Worm (Caenorhabditis elegans): ENCODE results near the gene oct-2.

- TF ChIP-seq flt-1 (GFP tag; IDR thresholded peaks at IDR 0.05) (no peak), cog-1 (tag; optimal IDR thresholded peaks at IDR 0.05) (no peak)
These were observed 38.5 kb downstream of the oct-2 start, which contains the start of the genes F08B12.11 and prmn-1 for ce11 chrX:11384534-11385441.
